Worm (Caenorhabditis elegans) whole organism, young adult: ENCODE results near the gene R151.8.

Experiments used
- D2030.7 ChIP-seq: fragments of 200-800 bp; sonication (Bioruptor generic); IDR thresholded peaks from 2 replicates; pipeline ENCODE4 v1.3.6; 2022; ENCODE audit warnings: missing genetic modification reagents, missing genetic modification characterization, missing compliant biosample characterization
- F10E7.11 ChIP-seq: sonication (generic microtip); optimal IDR thresholded peaks from 2 replicates; lab custom pipeline; 2017; ENCODE audit warnings: mild to moderate bottlenecking, missing genetic modification characterization, moderate library complexity, missing compliant biosample characterization
- F49E8.2 ChIP-seq: sonication (generic microtip); optimal IDR thresholded peaks from 3 replicates; lab custom pipeline; 2017; ENCODE audit warnings: missing genetic modification characterization, mild to moderate bottlenecking, missing compliant biosample characterization, antibody characterized with exemption, moderate library complexity; ENCODE audit not compliant: insufficient read depth
- Y53F4B.3 ChIP-seq: fragments of 200-800 bp; sonication (Bioruptor generic); IDR thresholded peaks from 2 replicates; pipeline ENCODE4 v1.3.6; 2022; ENCODE audit warnings: missing genetic modification reagents, missing genetic modification characterization, missing compliant biosample characterization
- attf-6 ChIP-seq: fragments of 200-800 bp; sonication (Bioruptor generic); IDR thresholded peaks from 2 replicates; pipeline ENCODE4 v1.3.6; 2022; ENCODE audit warnings: missing genetic modification reagents, missing genetic modification characterization, missing compliant biosample characterization
- ceh-91 ChIP-seq: fragments of 200-800 bp; sonication (Bioruptor generic); IDR thresholded peaks from 2 replicates; pipeline ENCODE4 v1.3.6; 2022; ENCODE audit warnings: missing genetic modification reagents, missing genetic modification characterization, missing compliant biosample characterization
- lag-1 ChIP-seq: fragments of 200-800 bp; sonication (Bioruptor generic); IDR thresholded peaks from 2 replicates; pipeline ENCODE4 v1.3.6; 2022; ENCODE audit warnings: missing genetic modification reagents, missing genetic modification characterization, missing compliant biosample characterization
- nhr-80 ChIP-seq: sonication (generic microtip); optimal IDR thresholded peaks from 2 replicates; lab custom pipeline; 2016; ENCODE audit warnings: missing genetic modification characterization, missing compliant biosample characterization
- sdz-38 ChIP-seq: sonication (generic microtip); optimal IDR thresholded peaks from 2 replicates; lab custom pipeline; 2016; ENCODE audit warnings: missing genotype, missing genetic modification characterization, missing compliant biosample characterization

DNA sequence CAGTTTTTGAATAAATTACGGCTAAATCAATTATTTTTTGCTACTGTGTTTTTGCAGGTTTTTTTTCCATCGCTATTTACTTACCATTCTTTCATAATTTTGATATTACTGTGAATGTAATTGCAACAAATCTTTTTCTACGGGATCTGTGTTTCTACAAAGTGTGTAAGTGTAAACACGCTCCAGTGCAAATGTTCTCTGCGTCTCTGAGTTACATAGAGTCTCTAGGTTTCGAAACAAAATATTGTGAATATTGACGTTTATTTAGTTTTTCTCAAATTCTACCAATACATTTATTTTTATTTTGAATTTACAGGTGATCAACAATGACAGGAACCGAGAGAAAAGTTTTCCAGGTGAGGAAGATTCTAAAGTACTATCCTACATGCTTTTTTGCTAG, 45.6 kb downstream of the R151.8 start, which contains the start of gene yju-2:
- TF ChIP-seq ceh-91 (GFP tag; lab: Robert Waterston, UW) (no peak), nhr-80 (tag; lab: Kevin White, UChicago) (peak; percentile 7), F49E8.2 (peak; percentile 48), F10E7.11 (no peak), sdz-38 (tag; lab: Kevin White, UChicago) (no peak), attf-6 (GFP tag; lab: Robert Waterston, UW) (no peak), lag-1 (GFP tag; lab: Robert Waterston, UW) (no peak), Y53F4B.3 (GFP tag; lab: Robert Waterston, UW) (no peak), D2030.7 (GFP tag; lab: Robert Waterston, UW) (no peak)
